Worm (Caenorhabditis elegans) whole organism, mixed stage, embryonic: ENCODE data around the gene tbc-19.
A peak's percentile ranks its signal among the peaks of the same experiment; 100 is the strongest.

Experiments
- M03D4.4 ChIP-seq: sonication (generic microtip); optimal IDR thresholded peaks from 2 replicates; lab custom pipeline; 2017; ENCODE audit warnings: mild to moderate bottlenecking, missing genetic modification characterization, missing compliant biosample characterization
- bed-3 ChIP-seq: fragments of 200-800 bp; sonication (Bioruptor generic); optimal IDR thresholded peaks from 3 replicates; lab custom pipeline; 2018; ENCODE audit warnings: mild to moderate bottlenecking, missing genetic modification characterization, moderate library complexity, missing compliant biosample characterization
- blmp-1 ChIP-seq: fragments of 150-350 bp; optimal IDR thresholded peaks from 2 replicates; lab custom pipeline; 2014; ENCODE audit warnings: missing biosample characterization, missing genetic modification characterization
- ceh-43 ChIP-seq: fragments of 200-800 bp; sonication (Bioruptor generic); optimal IDR thresholded peaks from 2 replicates; lab custom pipeline; 2018; ENCODE audit warnings: mild to moderate bottlenecking, missing genetic modification characterization, moderate library complexity, missing compliant biosample characterization
- ceh-83 ChIP-seq: fragments of 200-800 bp; sonication (Bioruptor generic); optimal IDR thresholded peaks from 2 replicates; lab custom pipeline; 2018; ENCODE audit warnings: mild to moderate bottlenecking, missing genetic modification characterization, missing compliant biosample characterization
- ces-1 ChIP-seq: fragments of 150-350 bp; optimal IDR thresholded peaks from 2 replicates; lab custom pipeline; 2014; ENCODE audit warnings: missing biosample characterization, missing genetic modification reagents, missing genetic modification characterization
- cnd-1 ChIP-seq: fragments of 200-800 bp; sonication (Bioruptor generic); optimal IDR thresholded peaks from 2 replicates; lab custom pipeline; 2018; ENCODE audit warnings: mild to moderate bottlenecking, missing genetic modification characterization, missing compliant biosample characterization
- drap-1 ChIP-seq: fragments of 200-800 bp; sonication (Bioruptor generic); optimal IDR thresholded peaks from 3 replicates; lab custom pipeline; 2018; ENCODE audit warnings: mild to moderate bottlenecking, missing genetic modification characterization, missing compliant biosample characterization
- elt-1 ChIP-seq: sonication (generic microtip); optimal IDR thresholded peaks from 2 replicates; lab custom pipeline; 2017; ENCODE audit warnings: missing genetic modification characterization, mild to moderate bottlenecking, missing compliant biosample characterization, antibody characterized with exemption, moderate library complexity, borderline replicate concordance; ENCODE audit not compliant: insufficient read depth
- elt-3 ChIP-seq: fragments of 150-350 bp; optimal IDR thresholded peaks from 2 replicates; lab custom pipeline; 2014; ENCODE audit warnings: missing biosample characterization, missing genetic modification characterization
- flh-1 ChIP-seq: fragments of 200-800 bp; sonication (Bioruptor generic); optimal IDR thresholded peaks from 2 replicates; lab custom pipeline; 2018; ENCODE audit warnings: mild to moderate bottlenecking, missing genetic modification characterization, moderate library complexity, missing compliant biosample characterization
- ham-2 ChIP-seq: fragments of 200-800 bp; sonication (Bioruptor generic); optimal IDR thresholded peaks from 2 replicates; lab custom pipeline; 2018; ENCODE audit warnings: mild to moderate bottlenecking, missing genetic modification characterization, missing compliant biosample characterization
- hlh-1 ChIP-seq: fragments of 150-350 bp; optimal IDR thresholded peaks from 2 replicates; lab custom pipeline; 2014; ENCODE audit warnings: missing biosample characterization, missing genetic modification reagents, missing genetic modification characterization
- lin-13 ChIP-seq: fragments of 150-350 bp; optimal IDR thresholded peaks from 2 replicates; lab custom pipeline; 2014; ENCODE audit warnings: missing biosample characterization, missing genetic modification characterization
- lin-32 ChIP-seq: fragments of 200-800 bp; sonication (Bioruptor generic); optimal IDR thresholded peaks from 2 replicates; lab custom pipeline; 2018; ENCODE audit warnings: mild to moderate bottlenecking, missing genetic modification characterization, missing compliant biosample characterization
- lsy-2 ChIP-seq: fragments of 150-350 bp; optimal IDR thresholded peaks from 2 replicates; lab custom pipeline; 2014; ENCODE audit warnings: missing biosample characterization, missing genetic modification characterization
- mab-5 ChIP-seq: fragments of 150-350 bp; optimal IDR thresholded peaks from 2 replicates; lab custom pipeline; 2014; ENCODE audit warnings: missing biosample characterization, missing genetic modification characterization
- mep-1 ChIP-seq: fragments of 150-350 bp; optimal IDR thresholded peaks from 2 replicates; lab custom pipeline; 2017; ENCODE audit warnings: missing biosample characterization, missing genetic modification reagents, missing genetic modification characterization, inconsistent platforms
- mls-2 ChIP-seq: sonication (generic microtip); optimal IDR thresholded peaks from 2 replicates; lab custom pipeline; 2016; ENCODE audit warnings: mild to moderate bottlenecking, missing genetic modification characterization, moderate library complexity, missing compliant biosample characterization
- nhr-12 ChIP-seq: fragments of 150-350 bp; optimal IDR thresholded peaks from 2 replicates; lab custom pipeline; 2014; ENCODE audit warnings: missing biosample characterization, missing genetic modification characterization
- nhr-2 ChIP-seq: fragments of 150-350 bp; optimal IDR thresholded peaks from 2 replicates; lab custom pipeline; 2014; ENCODE audit warnings: missing biosample characterization, missing genetic modification characterization
- nhr-237 ChIP-seq: fragments of 150-350 bp; optimal IDR thresholded peaks from 2 replicates; lab custom pipeline; 2014; ENCODE audit warnings: missing biosample characterization, missing genetic modification characterization
- nhr-28 ChIP-seq: fragments of 150-350 bp; optimal IDR thresholded peaks from 2 replicates; lab custom pipeline; 2014; ENCODE audit warnings: missing biosample characterization, missing genetic modification characterization
- pha-4 ChIP-seq: fragments of 150-350 bp; optimal IDR thresholded peaks from 2 replicates; lab custom pipeline; 2018; ENCODE audit warnings: missing biosample characterization, missing genetic modification reagents, missing genetic modification characterization
- snpc-4 ChIP-seq: fragments of 150-350 bp; optimal IDR thresholded peaks from 2 replicates; lab custom pipeline; 2014; ENCODE audit warnings: missing biosample characterization, missing genetic modification characterization
- sptf-1 ChIP-seq: sonication (generic microtip); optimal IDR thresholded peaks from 2 replicates; lab custom pipeline; 2017; ENCODE audit warnings: mild to moderate bottlenecking, missing genetic modification characterization, moderate library complexity, missing compliant biosample characterization
- tbx-8 ChIP-seq: fragments of 200-800 bp; sonication (Bioruptor generic); optimal IDR thresholded peaks from 2 replicates; lab custom pipeline; 2018; ENCODE audit warnings: mild to moderate bottlenecking, missing genetic modification characterization, moderate library complexity, missing compliant biosample characterization
- unc-120 ChIP-seq: sonication (generic microtip); optimal IDR thresholded peaks from 2 replicates; lab custom pipeline; 2017; ENCODE audit warnings: missing genetic modification characterization, missing compliant biosample characterization; ENCODE audit not compliant: poor library complexity, severe bottlenecking
- unc-39 ChIP-seq: fragments of 150-350 bp; optimal IDR thresholded peaks from 2 replicates; lab custom pipeline; 2014; ENCODE audit warnings: missing biosample characterization, missing genetic modification characterization
- unc-62 ChIP-seq: fragments of 150-350 bp; optimal IDR thresholded peaks from 2 replicates; lab custom pipeline; 2014; ENCODE audit warnings: missing biosample characterization, missing genetic modification reagents, missing genetic modification characterization
- ztf-11 ChIP-seq: fragments of 150-350 bp; optimal IDR thresholded peaks from 2 replicates; lab custom pipeline; 2014; ENCODE audit warnings: missing biosample characterization, missing genetic modification characterization

Gene tbc-19

ce11 chrX:14003538-14003937 is 8.8 kb downstream of the tbc-19 start:
- TF ChIP-seq pha-4 (tag; lab: Kevin White, UChicago): no peak
- no peak for TF ChIP-seq blmp-1 (tag; lab: Kevin White, UChicago)
- no peak for TF ChIP-seq elt-3 (tag; lab: Kevin White, UChicago)
- no peak for TF ChIP-seq lsy-2 (tag; lab: Kevin White, UChicago)
- TF ChIP-seq unc-39 (tag; lab: Kevin White, UChicago): no peak
- no peak for TF ChIP-seq flh-1

- no peak for TF ChIP-seq mls-2 (tag; lab: Kevin White, UChicago)
- TF ChIP-seq nhr-28 (tag; lab: Kevin White, UChicago): no peak
- no peak for TF ChIP-seq hlh-1 (tag; lab: Kevin White, UChicago)
- TF ChIP-seq ces-1 (GFP tag; lab: Kevin White, UChicago): no peak
- TF ChIP-seq nhr-2 (tag; lab: Kevin White, UChicago): no peak
- TF ChIP-seq lin-32 (GFP tag; lab: Kevin White, UChicago): no peak
- TF ChIP-seq tbx-8 (GFP tag; lab: Kevin White, UChicago): no peak
- no peak for TF ChIP-seq ham-2
- TF ChIP-seq ztf-11: no peak
- no peak for TF ChIP-seq elt-3 (tag; lab: Kevin White, UChicago)
- no peak for TF ChIP-seq mab-5
- TF ChIP-seq sptf-1 (tag; lab: Kevin White, UChicago): no peak
- no peak for TF ChIP-seq lin-13 (tag; lab: Kevin White, UChicago)
- no peak for TF ChIP-seq mep-1 (tag; lab: Kevin White, UChicago)
- TF ChIP-seq snpc-4 (tag; lab: Kevin White, UChicago): no peak
These were observed 9.6 kb downstream of the tbc-19 start for ce11 chrX:14002739-14003138.

ce11 chrX:14001494-14001974 is 10.8 kb downstream of the tbc-19 start, which contains the start of gene cytb-5.1:
TSS of gene cytb-5.1 (plus strand) at chrX:14001924.
- TF ChIP-seq drap-1 (GFP tag; lab: Kevin White, UChicago) (no peak), mep-1 (tag; lab: Kevin White, UChicago) (peak; percentile 16), pha-4 (tag; lab: Kevin White, UChicago) (peak; percentile 44), unc-62 (GFP tag; lab: Kevin White, UChicago) (no peak), unc-120 (peak; percentile 15), elt-3 (tag; lab: Kevin White, UChicago) (no peak), elt-1 (no peak), ceh-83 (GFP tag; lab: Kevin White, UChicago) (peak; percentile 46)

ce11 chrX:14000198-14000748 is 12.0 kb downstream of the tbc-19 start:
- TF ChIP-seq ceh-83 (GFP tag; lab: Kevin White, UChicago): no peak
- TF ChIP-seq ztf-11: no peak
- TF ChIP-seq lin-13 (tag; lab: Kevin White, UChicago): no peak
- TF ChIP-seq bed-3 (GFP tag; lab: Kevin White, UChicago): no peak
- no peak for TF ChIP-seq lsy-2 (tag; lab: Kevin White, UChicago)
- no peak for TF ChIP-seq M03D4.4 (tag; lab: Kevin White, UChicago)
- no peak for TF ChIP-seq blmp-1 (tag; lab: Kevin White, UChicago)
- no peak for TF ChIP-seq elt-3 (tag; lab: Kevin White, UChicago)
- TF ChIP-seq ham-2: no peak
- no peak for TF ChIP-seq unc-62 (GFP tag; lab: Kevin White, UChicago)
- no peak for TF ChIP-seq flh-1
- no peak for TF ChIP-seq sptf-1 (tag; lab: Kevin White, UChicago)
- TF ChIP-seq unc-120: no peak
- no peak for TF ChIP-seq ceh-43
- TF ChIP-seq lin-32 (GFP tag; lab: Kevin White, UChicago): no peak
- TF ChIP-seq elt-1: no peak
- TF ChIP-seq tbx-8 (GFP tag; lab: Kevin White, UChicago): no peak
- no peak for TF ChIP-seq unc-39 (tag; lab: Kevin White, UChicago)
- no peak for TF ChIP-seq cnd-1
- no peak for TF ChIP-seq nhr-12 (tag; lab: Kevin White, UChicago)
- TF ChIP-seq, all 35 proteins: peak for 0

ce11 chrX:13995803-13996388 is 16.4 kb downstream of the tbc-19 start, which contains the start of the genes C31E10.5 and C31E10.6:
TSS of gene C31E10.5 (minus strand) at chrX:13995834.
TSS of gene C31E10.6 (plus strand) at chrX:13996338.
- TF ChIP-seq hlh-1 (tag; lab: Kevin White, UChicago): no peak
- peak; percentile 50 for TF ChIP-seq lsy-2 (tag; lab: Kevin White, UChicago)
- TF ChIP-seq mls-2 (tag; lab: Kevin White, UChicago): peak; percentile 23
- no peak for TF ChIP-seq flh-1
- TF ChIP-seq ces-1 (GFP tag; lab: Kevin White, UChicago): peak; percentile 25
- no peak for TF ChIP-seq unc-120
- no peak for TF ChIP-seq ceh-83 (GFP tag; lab: Kevin White, UChicago)
- no peak for TF ChIP-seq lin-32 (GFP tag; lab: Kevin White, UChicago)
- no peak for TF ChIP-seq nhr-12 (tag; lab: Kevin White, UChicago)
- peak; percentile 48 for TF ChIP-seq nhr-237 (tag; lab: Kevin White, UChicago)
- TF ChIP-seq tbx-8 (GFP tag; lab: Kevin White, UChicago): no peak
- peak; percentile 39 for TF ChIP-seq lin-13 (tag; lab: Kevin White, UChicago)
- TF ChIP-seq elt-1: no peak
- peak; percentile 85 for TF ChIP-seq mep-1 (tag; lab: Kevin White, UChicago)
- TF ChIP-seq cnd-1: peak; percentile 1
